Fruit fly (Drosophila melanogaster) whole organism, embryonic: ENCODE data around the gene Rgl.

Source experiments
- Ada2b ChIP-seq: fragments of 200-800 bp; sonication (Bioruptor generic); IDR thresholded peaks from 2 replicates; pipeline ENCODE4 v1.3.6; 2022; ENCODE audit warnings: missing biosample characterization, missing genetic modification characterization
- BtbVII ChIP-seq: fragments of 200-800 bp; sonication (Bioruptor generic); optimal IDR thresholded peaks from 3 replicates; lab custom pipeline; 2017; ENCODE audit warnings: missing biosample characterization, mild to moderate bottlenecking, missing genetic modification characterization
- CG10209 ChIP-seq: fragments of 200-800 bp; sonication (Bioruptor generic); optimal IDR thresholded peaks from 3 replicates; lab custom pipeline; 2017; ENCODE audit warnings: missing biosample characterization, mild to moderate bottlenecking, missing genetic modification characterization, missing genetic modification reagents
- CG10979 ChIP-seq: fragments of 200-800 bp; sonication (Bioruptor generic); optimal IDR thresholded peaks from 2 replicates; lab custom pipeline; 2018; ENCODE audit warnings: missing biosample characterization, mild to moderate bottlenecking, missing genetic modification characterization, moderate library complexity
- CG11398 ChIP-seq: fragments of 200-800 bp; sonication (Bioruptor generic); optimal IDR thresholded peaks from 2 replicates; lab custom pipeline; 2016; ENCODE audit warnings: missing biosample characterization, missing genetic modification characterization
- CG11695 ChIP-seq: fragments of 200-800 bp; sonication (Bioruptor generic); IDR thresholded peaks from 3 replicates; pipeline ENCODE4 v1.3.6; 2022; ENCODE audit warnings: missing biosample characterization, missing genetic modification characterization
- CG12942 ChIP-seq: fragments of 200-800 bp; sonication (Bioruptor generic); optimal IDR thresholded peaks from 3 replicates; lab custom pipeline; 2016; ENCODE audit warnings: missing biosample characterization, missing genetic modification characterization
- CG13775 ChIP-seq: fragments of 200-800 bp; sonication (Bioruptor generic); optimal IDR thresholded peaks from 3 replicates; lab custom pipeline; 2017; ENCODE audit warnings: missing biosample characterization, mild to moderate bottlenecking, missing genetic modification characterization
- CG14860 ChIP-seq: fragments of 200-800 bp; sonication (Bioruptor generic); IDR thresholded peaks from 3 replicates; pipeline ENCODE4 v1.3.6; 2022; ENCODE audit warnings: missing biosample characterization, missing genetic modification characterization; ENCODE audit not compliant: partially characterized antibody
- CG15269 ChIP-seq: fragments of 200-800 bp; sonication (Bioruptor generic); optimal IDR thresholded peaks from 2 replicates; lab custom pipeline; 2018; ENCODE audit warnings: missing biosample characterization, mild to moderate bottlenecking, missing genetic modification characterization, moderate library complexity
- CG1529 ChIP-seq: fragments of 200-800 bp; sonication (Bioruptor generic); optimal IDR thresholded peaks from 3 replicates; lab custom pipeline; 2018; ENCODE audit warnings: missing biosample characterization, missing genetic modification characterization
- CG2116 ChIP-seq: fragments of 200-800 bp; sonication (Bioruptor generic); optimal IDR thresholded peaks from 3 replicates; lab custom pipeline; 2018; ENCODE audit warnings: missing biosample characterization, mild to moderate bottlenecking, missing genetic modification characterization
- CG2712 ChIP-seq: fragments of 200-800 bp; optimal IDR thresholded peaks from 3 replicates; lab custom pipeline; 2019; ENCODE audit warnings: missing biosample characterization, mild to moderate bottlenecking, missing genetic modification characterization, moderate library complexity
- CG30431 ChIP-seq: fragments of 200-800 bp; sonication (Bioruptor generic); optimal IDR thresholded peaks from 2 replicates; lab custom pipeline; 2017; ENCODE audit warnings: missing biosample characterization, missing genetic modification characterization
- CG4282 ChIP-seq: fragments of 200-800 bp; sonication (Bioruptor generic); optimal IDR thresholded peaks from 2 replicates; lab custom pipeline; 2016; ENCODE audit warnings: missing biosample characterization, missing genetic modification characterization
- CG4820 ChIP-seq: fragments of 200-800 bp; sonication (Bioruptor generic); optimal IDR thresholded peaks from 3 replicates; lab custom pipeline; 2016; ENCODE audit warnings: missing biosample characterization, missing genetic modification characterization
- CG8478 ChIP-seq: fragments of >200 bp; optimal IDR thresholded peaks from 2 replicates; lab custom pipeline; 2018
- CG9727 ChIP-seq: fragments of 200-800 bp; sonication (Bioruptor generic); optimal IDR thresholded peaks from 3 replicates; lab custom pipeline; 2017; ENCODE audit warnings: missing biosample characterization, mild to moderate bottlenecking, missing genetic modification characterization
- CG9817 ChIP-seq: fragments of 200-800 bp; sonication (Bioruptor generic); optimal IDR thresholded peaks from 2 replicates; lab custom pipeline; 2018; ENCODE audit warnings: missing biosample characterization, mild to moderate bottlenecking, missing genetic modification characterization, moderate library complexity
- Dek ChIP-seq: fragments of 200-800 bp; sonication (Bioruptor generic); optimal IDR thresholded peaks from 3 replicates; lab custom pipeline; 2019; ENCODE audit warnings: missing biosample characterization, mild to moderate bottlenecking, missing genetic modification characterization, moderate library complexity
- Dip2 ChIP-seq: fragments of 200-800 bp; sonication (Bioruptor generic); IDR thresholded peaks from 2 replicates; pipeline ENCODE4 v1.3.6; 2022; ENCODE audit warnings: missing biosample characterization, missing genetic modification characterization
- Drgx ChIP-seq: fragments of 200-800 bp; sonication (Bioruptor generic); IDR thresholded peaks from 2 replicates; pipeline ENCODE4 v1.3.6; 2022; ENCODE audit warnings: missing biosample characterization, missing genetic modification characterization
- E2f2 ChIP-seq: fragments of 200-800 bp; sonication (Bioruptor generic); IDR thresholded peaks from 2 replicates; pipeline ENCODE4 v1.3.6; 2022; ENCODE audit warnings: missing biosample characterization, missing genetic modification characterization
- Fer2 ChIP-seq: fragments of 200-800 bp; sonication (Bioruptor generic); optimal IDR thresholded peaks from 2 replicates; lab custom pipeline; 2018; ENCODE audit warnings: missing biosample characterization, mild to moderate bottlenecking, missing genetic modification characterization, moderate library complexity
- Fer3 ChIP-seq: fragments of 200-800 bp; sonication (Bioruptor generic); optimal IDR thresholded peaks from 2 replicates; lab custom pipeline; 2018; ENCODE audit warnings: missing biosample characterization, mild to moderate bottlenecking, missing genetic modification characterization, moderate library complexity
- NC2β ChIP-seq: fragments of 200-800 bp; sonication (Bioruptor generic); optimal IDR thresholded peaks from 2 replicates; lab custom pipeline; 2016; ENCODE audit warnings: missing biosample characterization, missing genetic modification characterization
- NfI ChIP-seq: fragments of 200-800 bp; sonication (Bioruptor generic); optimal IDR thresholded peaks from 3 replicates; lab custom pipeline; 2018; ENCODE audit warnings: missing biosample characterization, mild to moderate bottlenecking, missing genetic modification characterization, moderate library complexity
- Oaz ChIP-seq: fragments of 200-800 bp; sonication (Bioruptor generic); IDR thresholded peaks from 2 replicates; pipeline ENCODE4 v1.3.6; 2022; ENCODE audit warnings: missing biosample characterization, missing genetic modification characterization
- Ptx1 ChIP-seq: fragments of 200-800 bp; sonication (Bioruptor generic); IDR thresholded peaks from 2 replicates; pipeline ENCODE4 v1.3.6; 2022; ENCODE audit warnings: missing biosample characterization, missing genetic modification characterization
- al ChIP-seq: fragments of 200-800 bp; sonication (Bioruptor generic); IDR thresholded peaks from 2 replicates; pipeline ENCODE4 v1.3.6; 2022; ENCODE audit warnings: missing biosample characterization, missing genetic modification characterization
- bigmax ChIP-seq: fragments of 200-800 bp; sonication (Bioruptor generic); optimal IDR thresholded peaks from 2 replicates; lab custom pipeline; 2018; ENCODE audit warnings: missing biosample characterization, mild to moderate bottlenecking, missing genetic modification characterization
- caup ChIP-seq: fragments of 200-800 bp; sonication (Bioruptor generic); optimal IDR thresholded peaks from 3 replicates; lab custom pipeline; 2017; ENCODE audit warnings: missing biosample characterization, mild to moderate bottlenecking, missing genetic modification characterization, moderate library complexity; ENCODE audit not compliant: severe bottlenecking
- chif ChIP-seq, 2 experiments: fragments of 200-800 bp; sonication (Bioruptor generic); optimal IDR thresholded peaks; 3 replicates each; lab custom pipeline; 2016; ENCODE audit warnings: missing biosample characterization in 2 of 2, missing genetic modification characterization in 2 of 2
- chinmo ChIP-seq: fragments of 200-800 bp; sonication (Bioruptor generic); IDR thresholded peaks from 4 replicates; pipeline ENCODE4 v1.3.6; 2022; ENCODE audit warnings: missing biosample characterization, missing genetic modification characterization; ENCODE audit not compliant: partially characterized antibody
- dimm ChIP-seq: fragments of 200-800 bp; sonication (Bioruptor generic); IDR thresholded peaks from 2 replicates; pipeline ENCODE4 v1.3.6; 2022; ENCODE audit warnings: missing biosample characterization, missing genetic modification characterization
- disco-r ChIP-seq: fragments of 200-800 bp; sonication (Bioruptor generic); optimal IDR thresholded peaks from 2 replicates; lab custom pipeline; 2016; ENCODE audit warnings: missing biosample characterization, missing genetic modification characterization
- dpn ChIP-seq, 2 experiments: fragments of 200-800 bp; sonication (Bioruptor generic); optimal IDR thresholded peaks; 3 replicates each; lab custom pipeline; 2016; ENCODE audit warnings: missing biosample characterization in 2 of 2, missing genetic modification characterization in 2 of 2
- ems ChIP-seq: fragments of 200-800 bp; sonication (Bioruptor generic); optimal IDR thresholded peaks from 3 replicates; lab custom pipeline; 2016; ENCODE audit warnings: missing biosample characterization, missing genetic modification characterization
- esg ChIP-seq: fragments of 200-800 bp; sonication (Bioruptor generic); conservative IDR thresholded peaks from 2 replicates; pipeline ENCODE4 v1.3.6; 2022; ENCODE audit warnings: missing biosample characterization, missing genetic modification characterization
- gsb ChIP-seq: fragments of 200-800 bp; sonication (Bioruptor generic); IDR thresholded peaks from 2 replicates; pipeline ENCODE4 v1.3.6; 2022; ENCODE audit warnings: missing biosample characterization, missing genetic modification characterization
- h ChIP-seq: fragments of >200 bp; optimal IDR thresholded peaks from 2 replicates; lab custom pipeline; 2017
- nmo ChIP-seq: fragments of 200-800 bp; sonication (Bioruptor generic); optimal IDR thresholded peaks from 2 replicates; lab custom pipeline; 2018; ENCODE audit warnings: missing biosample characterization, mild to moderate bottlenecking, missing genetic modification characterization, moderate library complexity
- org-1 ChIP-seq: fragments of 200-800 bp; sonication (Bioruptor generic); optimal IDR thresholded peaks from 2 replicates; lab custom pipeline; 2017; ENCODE audit warnings: missing biosample characterization, missing genetic modification characterization
- pan ChIP-seq, 4 experiments: fragments of >200 bp in 3 of 4; fragments of 200-800 bp in 1 of 4; sonication (Bioruptor generic) in 1 of 4; optimal IDR thresholded peaks in 3 of 4; IDR thresholded peaks in 1 of 4; 2 replicates each; pipeline versions ENCODE4 v1.3.6 to Lab custom; 2017 to 2022; ENCODE audit warnings: missing biosample characterization in 2 of 4, missing genetic modification characterization in 2 of 4, mixed read lengths in 1 of 4
- ro ChIP-seq: fragments of 200-800 bp; sonication (Bioruptor generic); IDR thresholded peaks from 2 replicates; pipeline ENCODE4 v1.3.6; 2022; ENCODE audit warnings: missing biosample characterization, missing genetic modification characterization
- scrt ChIP-seq: fragments of 200-800 bp; sonication (Bioruptor generic); optimal IDR thresholded peaks from 2 replicates; lab custom pipeline; 2018; ENCODE audit warnings: missing biosample characterization, mild to moderate bottlenecking, missing genetic modification characterization, moderate library complexity
- sens ChIP-seq: fragments of 200-800 bp; sonication (Bioruptor generic); peaks from one replicate; lab custom pipeline; 2016; ENCODE audit warnings: missing biosample characterization, missing genetic modification characterization
- sisA ChIP-seq: fragments of 200-800 bp; sonication (Bioruptor generic); IDR thresholded peaks from 2 replicates; pipeline ENCODE4 v1.3.6; 2022; ENCODE audit warnings: missing biosample characterization, missing genetic modification characterization
- sqz ChIP-seq: fragments of 200-800 bp; sonication (Bioruptor generic); optimal IDR thresholded peaks from 3 replicates; lab custom pipeline; 2018; ENCODE audit warnings: missing biosample characterization, mild to moderate bottlenecking, missing genetic modification characterization
- tin ChIP-seq: fragments of 200-800 bp; sonication (Bioruptor generic); optimal IDR thresholded peaks from 3 replicates; lab custom pipeline; 2016; ENCODE audit warnings: missing biosample characterization, missing genetic modification characterization

Rgl gene

DNA sequence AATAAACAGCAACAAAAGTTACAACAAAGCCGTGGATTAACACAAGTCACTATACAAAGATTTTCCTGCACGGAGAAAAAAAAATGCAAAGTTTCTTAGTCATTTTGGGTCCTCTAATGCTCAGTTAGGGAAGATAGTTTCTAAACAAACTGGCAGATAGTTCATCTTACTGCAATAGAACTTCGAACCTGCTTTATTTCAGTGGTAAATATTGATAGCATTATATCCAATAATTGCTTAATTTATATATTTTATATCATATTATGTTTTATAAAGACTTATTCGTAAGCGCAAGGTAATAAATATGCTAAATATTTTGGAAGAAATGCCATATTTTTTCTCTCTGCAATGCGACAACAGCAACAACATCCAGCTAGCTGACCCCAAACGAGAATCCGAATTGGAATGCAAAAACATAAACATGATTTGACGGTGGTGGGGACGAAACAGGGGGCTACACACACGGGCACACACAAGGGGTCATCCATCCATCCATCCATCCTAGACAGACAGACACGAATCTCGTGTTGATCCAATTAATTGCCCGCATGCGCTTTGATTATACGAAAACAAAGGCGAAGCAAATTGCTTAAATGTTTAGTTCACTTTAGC is 13.4 kb downstream of the Rgl start (continued):
- TF ChIP-seq Dek: peak; percentile 57
- peak; percentile 79 for TF ChIP-seq esg
- no peak for TF ChIP-seq h (lab: Kevin White, UChicago)
- TF ChIP-seq Oaz (GFP tag; lab: Robert Waterston, UW): no peak
- peak; percentile 25; the same call in 1 of the 2 replicates for TF ChIP-seq gsb (GFP tag; lab: Robert Waterston, UW)
- 0 out of 4 replicates have a peak, but pooled peaks have one; percentile 22 for TF ChIP-seq chinmo (GFP tag; lab: Robert Waterston, UW)
- peak; percentile 86 for TF ChIP-seq CG11695 (GFP tag; lab: Robert Waterston, UW)
- TF ChIP-seq CG14860 (GFP tag; lab: Robert Waterston, UW): no peak
- peak; percentile 56 for TF ChIP-seq Fer3 (tag; lab: Kevin White, UChicago)
- TF ChIP-seq NfI (GFP tag; lab: Kevin White, UChicago): peak; percentile 66
- peak; percentile 51 for TF ChIP-seq sisA (GFP tag; lab: Robert Waterston, UW)
- TF ChIP-seq org-1 (GFP tag; lab: Kevin White, UChicago): peak; percentile 40
- TF ChIP-seq bigmax (GFP tag; lab: Kevin White, UChicago): no peak
- no peak for TF ChIP-seq pan (optimal IDR thresholded peaks at IDR 0.05; lab: Kevin White, UChicago)
- peak in 1 of 2 experiments; percentile 76 for TF ChIP-seq pan (GFP tag; optimal IDR thresholded peaks at IDR 0.05 in 1 of 2, IDR thresholded peaks at IDR 0.05 in 1 of 2)
- TF ChIP-seq Ptx1 (GFP tag; lab: Robert Waterston, UW): peak; percentile 77
- TF ChIP-seq BtbVII (GFP tag; lab: Kevin White, UChicago): peak; percentile 50
- TF ChIP-seq dimm (GFP tag; lab: Robert Waterston, UW): peak; percentile 26; the same call in 1 of the 2 replicates
- TF ChIP-seq scrt: peak; percentile 49
- TF ChIP-seq CG4282 (GFP tag; lab: Kevin White, UChicago): no peak
- TF ChIP-seq caup (GFP tag; lab: Kevin White, UChicago): peak; percentile 51
- TF ChIP-seq CG8478 (lab: Kevin White, UChicago): no peak
- peak; percentile 47; the same call in 1 of the 2 replicates for TF ChIP-seq E2f2
- peak; percentile 23 for TF ChIP-seq CG12942 (GFP tag; lab: Kevin White, UChicago)
- TF ChIP-seq al (GFP tag; lab: Robert Waterston, UW): 0 out of 2 replicates have a peak, but pooled peaks have one; percentile 5
- peak; percentile 18 for TF ChIP-seq CG2116 (GFP tag; lab: Kevin White, UChicago)
- peak; percentile 19 for TF ChIP-seq CG13775
- peak; percentile 52 for TF ChIP-seq CG9727
- peak; percentile 48 for TF ChIP-seq tin
- TF ChIP-seq CG9817 (tag; lab: Kevin White, UChicago): peak; percentile 47
- TF ChIP-seq Ada2b: 0 out of 2 replicates have a peak, but pooled peaks have one; percentile 13
- TF ChIP-seq CG4820: peak; percentile 38
- TF ChIP-seq Dip2 (GFP tag; lab: Robert Waterston, UW): no peak
- no peak for TF ChIP-seq NC2β (GFP tag; lab: Kevin White, UChicago)
- TF ChIP-seq Drgx: no peak
- no peak; the same call in 1 of the 2 replicates for TF ChIP-seq ro (GFP tag; lab: Robert Waterston, UW)
- no peak for TF ChIP-seq CG11398 (GFP tag; lab: Kevin White, UChicago)
- peak; percentile 84 for TF ChIP-seq CG2712 (tag; lab: Kevin White, UChicago)
- TF ChIP-seq chif (GFP tag; optimal IDR thresholded peaks at IDR 0.05; lab: Kevin White, UChicago): peak in 1 of 2 experiments; percentile 28
- no peak for TF ChIP-seq Fer2 (tag; lab: Kevin White, UChicago)
- peak; percentile 77 for TF ChIP-seq CG10209 (GFP tag; lab: Kevin White, UChicago)
- TF ChIP-seq disco-r (GFP tag; lab: Kevin White, UChicago): no peak
- peak; percentile 47 for TF ChIP-seq CG1529 (GFP tag; lab: Kevin White, UChicago)
- TF ChIP-seq dpn (GFP tag; optimal IDR thresholded peaks at IDR 0.05; lab: Kevin White, UChicago): peak in 1 of 2 experiments; percentile 72
- TF ChIP-seq CG30431 (GFP tag; lab: Kevin White, UChicago): peak; percentile 53
- peak; percentile 73 for TF ChIP-seq CG10979 (tag; lab: Kevin White, UChicago)
- peak; percentile 66 for TF ChIP-seq nmo (GFP tag; lab: Kevin White, UChicago)
- peak; percentile 81 for TF ChIP-seq CG15269 (tag; lab: Kevin White, UChicago)
- TF ChIP-seq sens (GFP tag; lab: Kevin White, UChicago): peak; percentile 71
- peak; percentile 15 for TF ChIP-seq sqz (GFP tag; lab: Kevin White, UChicago)
- no peak for TF ChIP-seq ems (GFP tag; lab: Kevin White, UChicago)
